Worm (Caenorhabditis elegans): ENCODE results near the gene irld-66.

- TF ChIP-seq egl-27 (tag; optimal IDR thresholded peaks at IDR 0.05) (no peak), nhr-76 (tag; optimal IDR thresholded peaks at IDR 0.05) (no peak), lin-15B (tag; optimal IDR thresholded peaks at IDR 0.05) (no peak), lin-38 (GFP tag; IDR thresholded peaks at IDR 0.05) (no peak), pha-4 (GFP tag; IDR thresholded peaks at IDR 0.05) (no peak), pha-4 (tag; optimal IDR thresholded peaks at IDR 0.05) (no peak), nhr-237 (tag; optimal IDR thresholded peaks at IDR 0.05) (no peak), cey-2 (tag; optimal IDR thresholded peaks at IDR 0.05; ENCODE audit: borderline replicate concordance, insufficient read depth) (no peak), zag-1 (tag; optimal IDR thresholded peaks at IDR 0.05) (no peak), ZK546.5 (tag; optimal IDR thresholded peaks at IDR 0.05) (no peak), nhr-11 (tag; optimal IDR thresholded peaks at IDR 0.05) (no peak), fos-1 (tag; optimal IDR thresholded peaks at IDR 0.05) (no peak), lim-7 (GFP tag; IDR thresholded peaks at IDR 0.05) (no peak)
Observed at ce11 chrII:2952629-2953028, 12.0 kb upstream of the irld-66 start, which contains the start of gene irld-51.

Measured in whole organism, L4 larva.